Worm (Caenorhabditis elegans): ENCODE results near the gene del-5.

Gene del-5

ce11 chrX:11014394-11015280, 6.7 kb upstream of the del-5 start:
- TF ChIP-seq Y5F2A.4 (GFP tag; optimal IDR thresholded peaks at IDR 0.05) (no peak), dmd-8 (GFP tag; IDR thresholded peaks at IDR 0.05) (no peak), lim-7 (GFP tag; IDR thresholded peaks at IDR 0.05) (no peak), lin-13 (GFP tag; optimal IDR thresholded peaks at IDR 0.05) (no peak), daf-12 (tag; optimal IDR thresholded peaks at IDR 0.05) (no peak), madf-5 (GFP tag; IDR thresholded peaks at IDR 0.05) (no peak), hlh-11 (tag; optimal IDR thresholded peaks at IDR 0.05) (peak; percentile 42), skn-1 (tag; optimal IDR thresholded peaks at IDR 0.05) (no peak), zfp-2 (tag; optimal IDR thresholded peaks at IDR 0.05) (no peak), nhr-76 (tag; optimal IDR thresholded peaks at IDR 0.05) (no peak), mxl-3 (GFP tag; optimal IDR thresholded peaks at IDR 0.05) (peak; percentile 48), nhr-102 (tag; optimal IDR thresholded peaks at IDR 0.05) (no peak), F49E8.2 (tag; optimal IDR thresholded peaks at IDR 0.05; ENCODE audit: borderline replicate concordance) (no peak), unc-62 (GFP tag; optimal IDR thresholded peaks at IDR 0.05 in 1 of 2) (peak in 1 of 2 experiments; percentile 91), unc-62 (tag; optimal IDR thresholded peaks at IDR 0.05) (no peak), duxl-1 (tag; optimal IDR thresholded peaks at IDR 0.05; ENCODE audit: poor library complexity) (no peak), F10B5.3 (tag; optimal IDR thresholded peaks at IDR 0.05) (no peak), rbr-2 (tag; optimal IDR thresholded peaks at IDR 0.05) (no peak), hlh-30 (tag; optimal IDR thresholded peaks at IDR 0.05; ENCODE audit: insufficient read depth) (peak; percentile 47), aha-1 (tag) (peak; percentile 41), ces-1 (GFP tag; optimal IDR thresholded peaks at IDR 0.05) (no peak), nhr-6 (tag; optimal IDR thresholded peaks at IDR 0.05) (no peak), lin-15B (tag; optimal IDR thresholded peaks at IDR 0.05) (no peak), lsy-2 (tag; optimal IDR thresholded peaks at IDR 0.05) (no peak), madf-9 (GFP tag; conservative IDR thresholded peaks at IDR 0.05) (no peak), pqm-1 (tag; optimal IDR thresholded peaks at IDR 0.05) (no peak), lin-1 (GFP tag; IDR thresholded peaks at IDR 0.05) (no peak), nhr-28 (tag; optimal IDR thresholded peaks at IDR 0.05) (peak; percentile 49), attf-4 (tag; optimal IDR thresholded peaks at IDR 0.05) (no peak)

ce11 chrX:11012337-11012736, 4.4 kb upstream of the del-5 start, which contains the start of gene F58A3.3:
F58A3.3 (plus strand) TSS chrX:11012637.
- TF ChIP-seq F44E2.7 (GFP tag; IDR thresholded peaks at IDR 0.05) = no peak

- TF ChIP-seq lsy-2 (tag; optimal IDR thresholded peaks at IDR 0.05) (no peak), aha-1 (tag) (peak; percentile 45)
These were observed 2.6 kb upstream of the del-5 start, which contains the start of gene F58A3.4 for ce11 chrX:11010565-11010964. F58A3.4 (minus strand) TSS chrX:11010665.

ce11 chrX:11008954-11009353, 973 bp upstream of the del-5 start, which contains the start of gene ttr-31:
ttr-31 (minus strand) TSS chrX:11009054.
- TF ChIP-seq dmd-6 (GFP tag; IDR thresholded peaks at IDR 0.05) (no peak), lin-38 (GFP tag; IDR thresholded peaks at IDR 0.05) (no peak), egl-43 (GFP tag; IDR thresholded peaks at IDR 0.05) (no peak)

- TF ChIP-seq T26A8.4 (GFP tag; IDR thresholded peaks at IDR 0.05) = no peak
- TF ChIP-seq T20F7.1 (GFP tag; optimal IDR thresholded peaks at IDR 0.05) = no peak
- peak; percentile 47 for TF ChIP-seq hlh-11 (tag; optimal IDR thresholded peaks at IDR 0.05)
- TF ChIP-seq hlh-30 (tag; optimal IDR thresholded peaks at IDR 0.05; ENCODE audit: insufficient read depth) = peak; percentile 8
- no peak for TF ChIP-seq F10B5.3 (tag; optimal IDR thresholded peaks at IDR 0.05)
- no peak for TF ChIP-seq lir-3 (tag; optimal IDR thresholded peaks at IDR 0.05)
- peak; percentile 49 for TF ChIP-seq dmd-6 (GFP tag; IDR thresholded peaks at IDR 0.05)
- no peak for TF ChIP-seq nhr-48 (tag; optimal IDR thresholded peaks at IDR 0.05)
- peak; percentile 21 for TF ChIP-seq nhr-28 (tag; optimal IDR thresholded peaks at IDR 0.05)
- TF ChIP-seq dve-1 (tag; optimal IDR thresholded peaks at IDR 0.05; ENCODE audit: insufficient read depth) = peak; percentile 59
- TF ChIP-seq daf-16 (GFP tag; optimal IDR thresholded peaks at IDR 0.05) = no peak
- peak; percentile 63 for TF ChIP-seq daf-16 (tag; optimal IDR thresholded peaks at IDR 0.05)
- TF ChIP-seq dpl-1 (GFP tag; optimal IDR thresholded peaks at IDR 0.05) = no peak
- no peak for TF ChIP-seq Y105C5A.15 (GFP tag; IDR thresholded peaks at IDR 0.05)
- TF ChIP-seq unc-130 (GFP tag; optimal IDR thresholded peaks at IDR 0.05) = no peak
- TF ChIP-seq php-3 (GFP tag; IDR thresholded peaks at IDR 0.05) = peak; percentile 20; the same call in 1 of the 2 replicates
- no peak for TF ChIP-seq nhr-6 (tag; optimal IDR thresholded peaks at IDR 0.05)
These were observed 588 bp downstream of the del-5 start for ce11 chrX:11007393-11007792.

Data from whole organism, L4 larva.